Fruit fly (Drosophila melanogaster): ENCODE results near the gene Xpac.
A peak's percentile ranks its signal among the peaks of the same experiment; 100 is the strongest.

dm6 chrX:4105830-4106233 lies 1.8 kb upstream of the Xpac start, which contains the start of gene cib:
- peak; percentile 5 for TF ChIP-seq CG1792 (GFP tag; optimal IDR thresholded peaks at IDR 0.05)
- no peak for TF ChIP-seq prd (optimal IDR thresholded peaks at IDR 0.05)
- TF ChIP-seq prd (GFP tag; IDR thresholded peaks at IDR 0.05): peak; percentile 36; the same call in 1 of the 3 replicates
- TF ChIP-seq ssp (GFP tag; IDR thresholded peaks at IDR 0.05): peak; percentile 23; the same call in 1 of the 2 replicates
- TF ChIP-seq psq (GFP tag; optimal IDR thresholded peaks at IDR 0.05): no peak
- peak; percentile 9 for TF ChIP-seq CG18262 (tag; optimal IDR thresholded peaks at IDR 0.05)
- TF ChIP-seq CG3847 (GFP tag; IDR thresholded peaks at IDR 0.05): peak; percentile 81
- no peak for TF ChIP-seq CG30431 (GFP tag; optimal IDR thresholded peaks at IDR 0.05)
- peak; percentile 68 for TF ChIP-seq hkb (optimal IDR thresholded peaks at IDR 0.05)
- no peak; the same call in 1 of the 2 replicates for TF ChIP-seq hkb (GFP tag; IDR thresholded peaks at IDR 0.05)
- TF ChIP-seq tll (GFP tag; optimal IDR thresholded peaks at IDR 0.05): no peak

Data from whole organism, embryonic.